Worm (Caenorhabditis elegans) whole organism, L1 larva: ENCODE data around the gene F42C5.9.

Source experiments
- C16A3.4 ChIP-seq: fragments of 150-350 bp; optimal IDR thresholded peaks from 2 replicates; lab custom pipeline; 2014; ENCODE audit warnings: missing biosample characterization, missing genetic modification characterization
- F16B12.6 ChIP-seq: fragments of 150-350 bp; optimal IDR thresholded peaks from 2 replicates; lab custom pipeline; 2014; ENCODE audit warnings: missing biosample characterization, missing genetic modification characterization
- Y116A8C.19 ChIP-seq: sonication (generic microtip); optimal IDR thresholded peaks from 2 replicates; lab custom pipeline; 2016; ENCODE audit warnings: missing compliant biosample characterization, missing genetic modification characterization, borderline replicate concordance
- aha-1 ChIP-seq: fragments of 150-350 bp; optimal IDR thresholded peaks from 2 replicates; lab custom pipeline; 2014; ENCODE audit warnings: missing biosample characterization, missing genetic modification characterization
- alr-1 ChIP-seq: fragments of 200-800 bp; sonication (Bioruptor generic); optimal IDR thresholded peaks from 2 replicates; lab custom pipeline; 2018; ENCODE audit warnings: borderline replicate concordance, mild to moderate bottlenecking, missing genetic modification characterization, missing compliant biosample characterization
- blmp-1 ChIP-seq: fragments of 150-350 bp; optimal IDR thresholded peaks from 2 replicates; lab custom pipeline; 2014; ENCODE audit warnings: missing biosample characterization, missing genetic modification characterization
- dpl-1 ChIP-seq, 3 experiments: fragments of 150-350 bp in 2 of 3; sonication (generic microtip) in 1 of 3; optimal IDR thresholded peaks; 2 replicates each; lab custom pipeline; 2014 to 2017; ENCODE audit warnings: missing biosample characterization in 3 of 3, missing genetic modification characterization in 3 of 3, missing genetic modification reagents in 3 of 3
- efl-1 ChIP-seq, 4 experiments: fragments of 150-350 bp; optimal IDR thresholded peaks in 3 of 4; peaks in 1 of 4; 1 replicate in 1 of 4; 2 replicates in 3 of 4; lab custom pipeline; 2014; ENCODE audit warnings: missing biosample characterization in 2 of 4, missing genetic modification characterization in 2 of 4, missing genetic modification reagents in 2 of 4
- ets-5 ChIP-seq: fragments of 200-800 bp; sonication (Bioruptor generic); IDR thresholded peaks from 2 replicates; pipeline ENCODE4 v1.3.6; 2022; ENCODE audit warnings: missing genetic modification characterization, missing compliant biosample characterization
- fos-1 ChIP-seq: fragments of 150-350 bp; optimal IDR thresholded peaks from 2 replicates; lab custom pipeline; 2014; ENCODE audit warnings: missing biosample characterization, missing genetic modification characterization
- hlh-17 ChIP-seq: fragments of 200-800 bp; sonication (Bioruptor generic); optimal IDR thresholded peaks from 2 replicates; lab custom pipeline; 2018; ENCODE audit warnings: missing genetic modification characterization, mild to moderate bottlenecking, missing compliant biosample characterization, moderate library complexity, borderline replicate concordance
- hlh-4 ChIP-seq: sonication (generic microtip); optimal IDR thresholded peaks from 2 replicates; lab custom pipeline; 2016; ENCODE audit warnings: mild to moderate bottlenecking, missing genetic modification characterization, missing compliant biosample characterization
- isw-1 ChIP-seq: fragments of 200-800 bp; sonication (Bioruptor generic); IDR thresholded peaks from 2 replicates; pipeline ENCODE4 v1.3.6; 2022; ENCODE audit warnings: missing genetic modification characterization, missing compliant biosample characterization
- jun-1 ChIP-seq: fragments of 150-350 bp; optimal IDR thresholded peaks from 2 replicates; lab custom pipeline; 2014; ENCODE audit warnings: missing biosample characterization, missing genetic modification reagents, missing genetic modification characterization
- lin-14 ChIP-seq: fragments of 200-800 bp; sonication (Bioruptor generic); optimal IDR thresholded peaks from 2 replicates; lab custom pipeline; 2018; ENCODE audit warnings: mild to moderate bottlenecking, missing genetic modification characterization, moderate library complexity, missing compliant biosample characterization
- lin-15B ChIP-seq: fragments of 150-350 bp; sonication (generic microtip); optimal IDR thresholded peaks from 3 replicates; lab custom pipeline; 2014; ENCODE audit warnings: missing biosample characterization, missing genetic modification characterization
- lin-35 ChIP-seq, 2 experiments: fragments of 150-350 bp; optimal IDR thresholded peaks; 2 replicates each; lab custom pipeline; 2014; ENCODE audit warnings: missing biosample characterization in 2 of 2, missing genetic modification characterization in 2 of 2, missing genetic modification reagents in 2 of 2
- lin-39 ChIP-seq: fragments of 150-350 bp; optimal IDR thresholded peaks from 2 replicates; lab custom pipeline; 2014; ENCODE audit warnings: missing biosample characterization, missing genetic modification reagents, missing genetic modification characterization
- nhr-28 ChIP-seq: fragments of 150-350 bp; optimal IDR thresholded peaks from 2 replicates; lab custom pipeline; 2014; ENCODE audit warnings: missing biosample characterization, missing genetic modification characterization
- nhr-84 ChIP-seq: sonication (generic microtip); optimal IDR thresholded peaks from 2 replicates; lab custom pipeline; 2017; ENCODE audit warnings: missing biosample characterization, missing genetic modification characterization
- nhr-90 ChIP-seq: sonication (generic microtip); optimal IDR thresholded peaks from 2 replicates; lab custom pipeline; 2016; ENCODE audit warnings: mild to moderate bottlenecking, missing genetic modification characterization, missing compliant biosample characterization; ENCODE audit not compliant: poor library complexity
- pag-3 ChIP-seq: sonication (generic microtip); optimal IDR thresholded peaks from 2 replicates; lab custom pipeline; 2017; ENCODE audit warnings: missing genetic modification characterization, mild to moderate bottlenecking, missing compliant biosample characterization, antibody characterized with exemption, borderline replicate concordance; ENCODE audit not compliant: insufficient read depth
- sptf-1 ChIP-seq: fragments of 150-350 bp; optimal IDR thresholded peaks from 2 replicates; lab custom pipeline; 2014; ENCODE audit warnings: missing biosample characterization, missing genetic modification characterization
- unc-130 ChIP-seq: fragments of 150-350 bp; optimal IDR thresholded peaks from 2 replicates; lab custom pipeline; 2017; ENCODE audit warnings: missing biosample characterization, missing genetic modification characterization, inconsistent platforms
- unc-62 ChIP-seq: fragments of 150-350 bp; optimal IDR thresholded peaks from 2 replicates; lab custom pipeline; 2014; ENCODE audit warnings: missing biosample characterization, missing genetic modification reagents, missing genetic modification characterization
- unc-86 ChIP-seq: sonication (generic microtip); optimal IDR thresholded peaks from 2 replicates; lab custom pipeline; 2016; ENCODE audit warnings: missing genetic modification characterization, missing compliant biosample characterization
- xbp-1 ChIP-seq: sonication (generic microtip); optimal IDR thresholded peaks from 2 replicates; lab custom pipeline; 2016; ENCODE audit warnings: missing genetic modification characterization, missing compliant biosample characterization
- zip-4 ChIP-seq: fragments of 200-800 bp; sonication (Bioruptor generic); optimal IDR thresholded peaks from 2 replicates; lab custom pipeline; 2018; ENCODE audit warnings: mild to moderate bottlenecking, missing genetic modification characterization, moderate library complexity, missing compliant biosample characterization

F42C5.9 gene

ce11 chrIV:7291957-7292356 lies 24.9 kb downstream of the F42C5.9 start, which contains the start of gene F42C5.4:
Gene F42C5.4 (minus strand): TSS chrIV:7292127.
- TF ChIP-seq jun-1 (no peak), dpl-1 (GFP tag; optimal IDR thresholded peaks at IDR 0.05; lab: Kevin White, UChicago) (no peak), nhr-84 (tag; lab: Kevin White, UChicago) (no peak), lin-15B (tag; lab: Kevin White, UChicago) (no peak), blmp-1 (tag; lab: Kevin White, UChicago) (no peak), lin-14 (GFP tag; lab: Kevin White, UChicago) (no peak), C16A3.4 (tag; lab: Kevin White, UChicago) (no peak), pag-3 (tag; lab: Kevin White, UChicago) (no peak), unc-62 (no peak), F16B12.6 (tag; lab: Kevin White, UChicago) (no peak), hlh-4 (no peak), unc-130 (tag; lab: Kevin White, UChicago) (no peak), Y116A8C.19 (tag; lab: Kevin White, UChicago) (no peak), sptf-1 (tag; lab: Kevin White, UChicago) (no peak), aha-1 (no peak)

DNA sequence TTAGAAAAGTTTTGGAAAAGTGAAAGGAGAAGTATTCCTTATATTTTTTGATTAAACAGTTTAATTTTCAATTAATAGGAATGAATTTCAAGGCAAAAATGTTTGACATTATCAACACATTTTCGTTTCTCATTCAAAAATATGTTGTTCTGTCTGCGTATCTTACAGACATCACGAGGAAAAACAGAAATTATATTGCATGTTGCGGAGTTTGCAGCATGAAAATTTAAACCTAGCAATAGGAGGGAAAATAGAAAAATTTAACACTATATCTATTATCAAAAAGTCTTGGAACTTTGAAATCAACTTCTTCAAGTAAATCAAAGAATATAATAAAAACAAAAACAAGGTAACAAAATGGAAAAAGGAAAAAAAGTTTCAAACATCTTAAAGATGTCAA lies 25.8 kb downstream of the F42C5.9 start:
- no peak for TF ChIP-seq hlh-17 (GFP tag; lab: Kevin White, UChicago)
- TF ChIP-seq lin-35 (GFP tag; optimal IDR thresholded peaks at IDR 0.05; lab: Kevin White, UChicago), result peak; percentile 20 to 65
- peak; percentile 10 to 34 for TF ChIP-seq efl-1 (optimal IDR thresholded peaks at IDR 0.05; lab: Kevin White, UChicago)
- TF ChIP-seq efl-1 (GFP tag; optimal IDR thresholded peaks at IDR 0.05 in 1 of 2; lab: Kevin White, UChicago), result peak; percentile 39 to 94
- TF ChIP-seq xbp-1 (tag; lab: Kevin White, UChicago), result no peak
- TF ChIP-seq dpl-1 (GFP tag; optimal IDR thresholded peaks at IDR 0.05; lab: Kevin White, UChicago), result peak in 1 of 3 experiments; percentile 53
- TF ChIP-seq, all 84 proteins: peak for 3

- no peak for TF ChIP-seq isw-1 (GFP tag; lab: Robert Waterston, UW)
- TF ChIP-seq pag-3 (tag; lab: Kevin White, UChicago), result no peak
- TF ChIP-seq lin-39 (tag; lab: Kevin White, UChicago), result no peak
- TF ChIP-seq, all 84 proteins: peak for 0
These were observed 29.4 kb downstream of the F42C5.9 start, which contains the start of gene F42C5.3 for ce11 chrIV:7287474-7287873. Gene F42C5.3 (minus strand): TSS chrIV:7287574.

- TF ChIP-seq nhr-90 (tag; lab: Kevin White, UChicago), result no peak
- no peak for TF ChIP-seq nhr-28 (tag; lab: Kevin White, UChicago)
- TF ChIP-seq unc-62, result no peak
- no peak for TF ChIP-seq zip-4
These were observed 31.1 kb downstream of the F42C5.9 start, which contains the start of gene C06E4.8 for ce11 chrIV:7285839-7286238. Gene C06E4.8 (minus strand): TSS chrIV:7285875.

DNA sequence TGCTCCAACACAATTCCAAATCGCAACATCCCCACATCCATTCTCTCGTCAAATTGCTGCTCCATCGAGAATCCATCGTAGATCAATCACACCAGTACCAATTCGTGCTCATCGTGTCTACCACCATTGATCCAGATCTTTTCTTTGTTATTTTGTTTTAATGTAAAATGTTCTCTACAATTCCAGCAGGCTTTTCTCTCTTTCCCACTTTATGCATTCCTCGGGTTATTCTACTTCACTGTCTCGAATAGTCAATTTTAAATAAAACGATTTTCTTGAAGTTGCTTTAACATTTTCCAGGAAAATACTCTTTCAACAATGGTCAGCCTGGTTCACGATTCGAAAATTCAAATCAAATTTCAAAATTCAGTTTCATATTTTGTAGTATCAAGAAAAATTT lies 33.9 kb downstream of the F42C5.9 start, which contains the start of gene C06E4.1:
C06E4.1 (plus strand) TSS at position 301 of the 400 bp plus-strand sequence.
- TF ChIP-seq efl-1 (optimal IDR thresholded peaks at IDR 0.05; lab: Kevin White, UChicago) (no peak), efl-1 (GFP tag; optimal IDR thresholded peaks at IDR 0.05 in 1 of 2; lab: Kevin White, UChicago) (peak in 1 of 2 experiments; percentile 66), unc-86 (tag; lab: Kevin White, UChicago) (no peak), unc-62 (no peak), alr-1 (tag; lab: Kevin White, UChicago) (no peak), ets-5 (0 out of 2 replicates have a peak, but pooled peaks have one; percentile 11), nhr-28 (tag; lab: Kevin White, UChicago) (no peak)

DNA sequence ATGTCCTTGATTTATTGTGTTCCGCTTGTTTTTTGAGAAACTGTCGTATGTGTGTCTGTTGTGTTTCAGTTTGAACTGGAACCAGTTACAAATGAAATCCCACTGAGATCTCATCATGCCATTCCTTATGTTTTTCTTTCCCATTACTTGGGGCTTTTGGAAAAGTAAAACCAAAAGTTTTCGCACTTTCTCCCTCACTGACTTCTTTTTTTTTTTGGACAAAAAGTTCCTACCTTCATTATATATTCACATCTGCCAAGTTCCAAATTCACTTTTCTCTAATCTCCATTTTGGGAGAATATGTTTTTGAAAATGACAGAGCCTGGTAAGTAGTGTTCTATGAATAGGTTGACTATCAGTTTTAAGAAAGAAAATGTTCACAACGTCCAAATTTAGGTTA lies 40.2 kb downstream of the F42C5.9 start, which contains the start of gene C06E4.2:
C06E4.2 (plus strand) TSS at position 301 of the 400 bp plus-strand sequence.
- TF ChIP-seq fos-1 (tag; lab: Kevin White, UChicago), result no peak
